Fruit fly (Drosophila melanogaster) whole organism, embryonic: Measurements from ENCODE around the gene Idh3g.

Experiments used
- CG11247 ChIP-seq: fragments of 200-800 bp; sonication (Bioruptor generic); IDR thresholded peaks from 2 replicates; pipeline ENCODE4 v1.3.6; 2022; ENCODE audit warnings: missing biosample characterization, missing genetic modification characterization
- CG1529 ChIP-seq: fragments of 200-800 bp; sonication (Bioruptor generic); optimal IDR thresholded peaks from 3 replicates; lab custom pipeline; 2018; ENCODE audit warnings: missing biosample characterization, missing genetic modification characterization
- CG7987 ChIP-seq: fragments of 200-800 bp; sonication (Bioruptor generic); optimal IDR thresholded peaks from 2 replicates; lab custom pipeline; 2018; ENCODE audit warnings: missing biosample characterization, mild to moderate bottlenecking, missing genetic modification characterization, moderate library complexity
- Dbx ChIP-seq: fragments of 200-800 bp; sonication (Bioruptor generic); IDR thresholded peaks from 3 replicates; pipeline ENCODE4 v1.3.6; 2022; ENCODE audit warnings: missing biosample characterization, missing genetic modification characterization
- HmgZ ChIP-seq: fragments of 200-800 bp; sonication (Bioruptor generic); optimal IDR thresholded peaks from 2 replicates; lab custom pipeline; 2018; ENCODE audit warnings: missing biosample characterization, mild to moderate bottlenecking, missing genetic modification characterization
- Mad ChIP-seq: fragments of 200-800 bp; sonication (Bioruptor generic); optimal IDR thresholded peaks from 2 replicates; lab custom pipeline; 2016; ENCODE audit warnings: missing biosample characterization, missing genetic modification characterization
- Nf-YA ChIP-seq: fragments of 200-800 bp; sonication (Bioruptor generic); IDR thresholded peaks from 2 replicates; pipeline ENCODE4 v1.3.6; 2022; ENCODE audit warnings: missing biosample characterization, missing genetic modification characterization
- otp ChIP-seq: fragments of 200-800 bp; sonication (Bioruptor generic); IDR thresholded peaks from 3 replicates; pipeline ENCODE4, ENCODE4 v1.3.6; 2022; ENCODE audit warnings: missing biosample characterization, missing genetic modification characterization
- sc ChIP-seq, 3 experiments: fragments of >200 bp in 2 of 3; fragments of 200-800 bp in 1 of 3; sonication (Bioruptor generic) in 1 of 3; optimal IDR thresholded peaks; 2 replicates in 2 of 3; 3 replicates in 1 of 3; lab custom pipeline; 2017; ENCODE audit warnings: mild to moderate bottlenecking in 1 of 3, missing biosample characterization in 1 of 3, missing genetic modification characterization in 1 of 3, missing genetic modification reagents in 1 of 3
- schlank ChIP-seq: fragments of 200-800 bp; sonication (Bioruptor generic); optimal IDR thresholded peaks from 2 replicates; lab custom pipeline; 2018; ENCODE audit warnings: missing biosample characterization, mild to moderate bottlenecking, missing genetic modification characterization
- scrt ChIP-seq: fragments of 200-800 bp; sonication (Bioruptor generic); optimal IDR thresholded peaks from 2 replicates; lab custom pipeline; 2018; ENCODE audit warnings: missing biosample characterization, mild to moderate bottlenecking, missing genetic modification characterization, moderate library complexity
- sna ChIP-seq: fragments of 200-800 bp; sonication (Bioruptor generic); IDR thresholded peaks from 2 replicates; pipeline ENCODE4 v1.3.6; 2022; ENCODE audit warnings: missing biosample characterization, missing genetic modification characterization; ENCODE audit not compliant: partially characterized antibody
- tap ChIP-seq: fragments of 200-800 bp; optimal IDR thresholded peaks from 3 replicates; lab custom pipeline; 2019; ENCODE audit warnings: missing biosample characterization, mild to moderate bottlenecking, missing genetic modification characterization, moderate library complexity

DNA sequence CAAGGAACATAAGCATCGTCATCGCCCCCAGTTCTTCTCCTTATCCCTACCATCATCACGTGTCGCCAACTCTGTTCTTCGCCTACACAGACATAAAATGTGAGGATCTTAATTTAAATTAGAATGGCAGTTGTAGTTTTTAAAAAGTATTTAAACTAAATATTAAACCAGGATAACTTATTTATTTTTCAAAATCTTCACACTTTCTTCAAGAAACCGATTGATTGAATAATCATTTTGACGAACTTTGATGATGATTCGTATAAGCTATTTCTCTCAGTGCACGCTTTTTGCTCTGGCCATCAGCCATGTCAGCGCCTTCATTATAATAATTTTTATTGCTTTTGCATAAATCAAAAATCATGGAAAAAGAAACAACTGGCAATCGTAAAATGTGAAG lies 41.7 kb upstream of the Idh3g start:
- TF ChIP-seq schlank (tag; lab: Kevin White, UChicago) = no peak
- TF ChIP-seq otp (GFP tag; lab: Robert Waterston, UW) = no peak
- no peak for TF ChIP-seq Nf-YA (GFP tag; lab: Robert Waterston, UW)
- no peak for TF ChIP-seq CG11247
- no peak for TF ChIP-seq CG7987 (GFP tag; lab: Kevin White, UChicago)
- TF ChIP-seq scrt = no peak
- no peak for TF ChIP-seq sna (GFP tag; lab: Robert Waterston, UW)
- TF ChIP-seq Mad (GFP tag; lab: Kevin White, UChicago) = no peak
- no peak for TF ChIP-seq CG1529 (GFP tag; lab: Kevin White, UChicago)
- TF ChIP-seq Dbx = no peak
- TF ChIP-seq tap (tag; lab: Kevin White, UChicago) = no peak
- no peak for TF ChIP-seq HmgZ (tag; lab: Kevin White, UChicago)
- TF ChIP-seq sc (optimal IDR thresholded peaks at IDR 0.05; lab: Kevin White, UChicago) = no peak
- no peak for TF ChIP-seq sc (GFP tag; optimal IDR thresholded peaks at IDR 0.05; lab: Kevin White, UChicago)
